Fruit fly (Drosophila melanogaster): Measurements from ENCODE around the gene CG8475.

Gene CG8475

dm6 chr2L:8143947-8144346, 52.8 kb downstream of the CG8475 start, which contains the start of gene CG42762:
TSS of gene CG42762 (minus strand) at chr2L:8144047.
- TF ChIP-seq CG2199 (GFP tag; IDR thresholded peaks at IDR 0.05): 0 out of 3 replicates have a peak, but pooled peaks have one; percentile 50
- no peak for TF ChIP-seq CG16815 (GFP tag; optimal IDR thresholded peaks at IDR 0.05)
- no peak for TF ChIP-seq CG32532 (GFP tag; IDR thresholded peaks at IDR 0.05)
- no peak for TF ChIP-seq Dbx (GFP tag; IDR thresholded peaks at IDR 0.05)
- no peak for TF ChIP-seq pita (GFP tag; optimal IDR thresholded peaks at IDR 0.05)
- TF ChIP-seq Atf3 (GFP tag; optimal IDR thresholded peaks at IDR 0.05): no peak
- no peak for TF ChIP-seq CG8290 (GFP tag; optimal IDR thresholded peaks at IDR 0.05)
- TF ChIP-seq CG8290 (tag; optimal IDR thresholded peaks at IDR 0.05): no peak
- TF ChIP-seq Neu2 (GFP tag; optimal IDR thresholded peaks at IDR 0.05; ENCODE audit: borderline replicate concordance): no peak
- no peak for TF ChIP-seq CG9727 (GFP tag; optimal IDR thresholded peaks at IDR 0.05)
- TF ChIP-seq trem (tag; optimal IDR thresholded peaks at IDR 0.05): no peak
- no peak for TF ChIP-seq CG34422 (GFP tag; IDR thresholded peaks at IDR 0.05)
- TF ChIP-seq tll (GFP tag; optimal IDR thresholded peaks at IDR 0.05): peak in 1 of 2 experiments; percentile 31
- TF ChIP-seq ham (GFP tag; IDR thresholded peaks at IDR 0.05): no peak
- TF ChIP-seq Sox100B (GFP tag; optimal IDR thresholded peaks at IDR 0.05): no peak
- TF ChIP-seq gcm (GFP tag; optimal IDR thresholded peaks at IDR 0.05): no peak
- no peak for TF ChIP-seq Doc2 (GFP tag; IDR thresholded peaks at IDR 0.05)
- no peak for TF ChIP-seq CG12391 (tag; optimal IDR thresholded peaks at IDR 0.05)
- TF ChIP-seq Max (GFP tag; optimal IDR thresholded peaks at IDR 0.05): no peak

DNA sequence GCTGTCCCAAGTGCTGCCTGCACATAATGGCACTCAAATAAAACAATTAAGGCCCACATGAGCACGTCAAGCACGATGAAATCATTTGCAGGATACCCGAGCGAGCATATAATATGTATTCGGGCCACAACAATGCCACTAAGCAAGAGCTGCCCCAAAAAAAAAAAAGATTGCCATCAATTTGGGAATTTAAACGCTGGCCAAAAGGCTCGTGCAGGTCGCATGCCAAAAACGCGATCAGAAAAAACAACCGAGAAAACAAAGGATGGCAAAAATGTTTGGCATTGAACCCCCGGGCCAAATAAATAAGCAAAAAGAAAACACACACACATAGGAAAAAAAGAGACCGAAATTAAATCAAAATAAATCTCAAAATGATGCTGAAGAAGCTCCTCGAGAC, 54.0 kb downstream of the CG8475 start:
- TF ChIP-seq CG9215 (GFP tag; IDR thresholded peaks at IDR 0.05) (no peak), cato (GFP tag; optimal IDR thresholded peaks at IDR 0.05; ENCODE audit: borderline replicate concordance) (no peak), ttk (GFP tag; IDR thresholded peaks at IDR 0.05) (no peak), usp (GFP tag; optimal IDR thresholded peaks at IDR 0.05) (no peak), salm (tag; optimal IDR thresholded peaks at IDR 0.05) (no peak), CG17328 (GFP tag; IDR thresholded peaks at IDR 0.05) (no peak), CG30403 (GFP tag; optimal IDR thresholded peaks at IDR 0.05) (no peak), gem (tag; optimal IDR thresholded peaks at IDR 0.05) (no peak), CG12659 (GFP tag; optimal IDR thresholded peaks at IDR 0.05) (no peak), Blimp-1 (GFP tag; optimal IDR thresholded peaks at IDR 0.05) (no peak), CG1233 (GFP tag; optimal IDR thresholded peaks at IDR 0.05) (no peak), hkb (optimal IDR thresholded peaks at IDR 0.05) (no peak), hkb (GFP tag; IDR thresholded peaks at IDR 0.05) (no peak), CG8944 (GFP tag; optimal IDR thresholded peaks at IDR 0.05) (no peak), CG4820 (GFP tag; optimal IDR thresholded peaks at IDR 0.05) (no peak), CG6765 (GFP tag; optimal IDR thresholded peaks at IDR 0.05) (no peak), ssp (GFP tag; IDR thresholded peaks at IDR 0.05) (no peak)
